Fruit fly (Drosophila melanogaster) S2 (cell line): Measurements from ENCODE around the gene fd3F.

ENCODE experiments used
- CG8478 ChIP-seq: fragments of >200 bp; optimal IDR thresholded peaks from 2 replicates; lab custom pipeline; 2018
- CTCF ChIP-seq, 2 experiments: fragments of >200 bp; optimal IDR thresholded peaks; 2 replicates each; lab custom pipeline; 2018

DNA sequence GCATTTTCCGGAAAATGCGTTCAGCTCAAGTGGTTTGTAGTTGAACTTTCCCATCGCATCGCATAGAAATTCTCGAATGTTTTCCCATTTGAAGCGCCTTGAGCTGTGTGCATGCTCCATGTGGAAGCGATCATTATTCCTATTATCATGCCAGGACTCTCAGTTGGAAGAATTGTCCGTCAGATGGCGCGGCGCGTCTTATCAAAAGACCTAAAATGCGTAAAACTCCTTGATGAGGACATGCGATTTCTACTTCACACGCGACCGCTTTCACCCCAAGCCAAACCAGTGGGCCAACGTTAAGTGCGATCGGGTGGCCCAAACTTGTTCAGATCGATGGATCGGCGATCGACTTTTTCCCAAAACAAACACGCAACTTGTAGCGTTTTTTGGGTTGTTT lies 13.5 kb downstream of the fd3F start:
- TF ChIP-seq CTCF (optimal IDR thresholded peaks at IDR 0.05; lab: Kevin White, UChicago) = peak; percentile 69 to 82
- TF ChIP-seq CG8478 = no peak
